Fruit fly (Drosophila melanogaster) whole organism, adult: ENCODE results near the gene CG14085.

Experiments used
- CG12768 ChIP-seq: fragments of 200-800 bp; sonication (Bioruptor generic); optimal IDR thresholded peaks from 2 replicates; lab custom pipeline; 2017; ENCODE audit warnings: missing biosample characterization, missing genetic modification characterization, mild to moderate bottlenecking, moderate library complexity, missing genetic modification reagents
- CG14711 ChIP-seq: fragments of 200-800 bp; sonication (Bioruptor generic); optimal IDR thresholded peaks from 2 replicates; lab custom pipeline; 2018; ENCODE audit warnings: missing biosample characterization, mild to moderate bottlenecking, missing genetic modification characterization, moderate library complexity
- CG1620 ChIP-seq: fragments of 200-800 bp; sonication (Bioruptor generic); optimal IDR thresholded peaks from 2 replicates; lab custom pipeline; 2016; ENCODE audit warnings: missing biosample characterization, missing genetic modification characterization
- CG33017 ChIP-seq: fragments of 200-800 bp; sonication (Bioruptor generic); optimal IDR thresholded peaks from 2 replicates; lab custom pipeline; 2018; ENCODE audit warnings: missing biosample characterization, mild to moderate bottlenecking, missing genetic modification characterization, moderate library complexity
- CG5204 ChIP-seq: fragments of 200-800 bp; sonication (Bioruptor generic); optimal IDR thresholded peaks from 2 replicates; lab custom pipeline; 2016; ENCODE audit warnings: missing biosample characterization, missing genetic modification characterization
- CG7101 ChIP-seq: fragments of 200-800 bp; sonication (Bioruptor generic); optimal IDR thresholded peaks from 2 replicates; lab custom pipeline; 2018; ENCODE audit warnings: missing biosample characterization, mild to moderate bottlenecking, missing genetic modification characterization, moderate library complexity
- Mnt ChIP-seq: fragments of 200-800 bp; sonication (Bioruptor generic); optimal IDR thresholded peaks from 2 replicates; lab custom pipeline; 2016; ENCODE audit warnings: missing biosample characterization, mild to moderate bottlenecking, missing genetic modification characterization
- cic ChIP-seq: fragments of 200-800 bp; sonication (Bioruptor generic); optimal IDR thresholded peaks from 2 replicates; lab custom pipeline; 2017; ENCODE audit warnings: missing biosample characterization, mild to moderate bottlenecking, missing genetic modification characterization, moderate library complexity
- cnc ChIP-seq, 2 experiments: fragments of >200 bp; optimal IDR thresholded peaks; 2 replicates each; lab custom pipeline; 2017
- kay ChIP-seq: fragments of 200-800 bp; sonication (Bioruptor generic); peaks from one replicate; lab custom pipeline; 2016; ENCODE audit warnings: missing biosample characterization, missing genetic modification characterization, borderline replicate concordance
- pad ChIP-seq: fragments of 200-800 bp; sonication (Bioruptor generic); optimal IDR thresholded peaks from 3 replicates; lab custom pipeline; 2017; ENCODE audit warnings: missing biosample characterization, missing genetic modification characterization, mild to moderate bottlenecking, moderate library complexity, missing genetic modification reagents
- toe ChIP-seq: fragments of 200-800 bp; sonication (Bioruptor generic); optimal IDR thresholded peaks from 2 replicates; lab custom pipeline; 2016; ENCODE audit warnings: missing biosample characterization, missing genetic modification characterization

dm6 chr3L:19261720-19262119 is 7.4 kb upstream of the CG14085 start:
- TF ChIP-seq toe (GFP tag; lab: Kevin White, UChicago) (no peak), CG12768 (GFP tag; lab: Kevin White, UChicago) (no peak), CG7101 (tag; lab: Kevin White, UChicago) (no peak), CG1620 (GFP tag; lab: Kevin White, UChicago) (no peak), CG33017 (tag; lab: Kevin White, UChicago) (no peak), CG14711 (tag; lab: Kevin White, UChicago) (no peak), Mnt (GFP tag; lab: Kevin White, UChicago) (no peak), CG5204 (GFP tag; lab: Kevin White, UChicago) (no peak), cnc (optimal IDR thresholded peaks at IDR 0.05; lab: Kevin White, UChicago) (no peak), cic (GFP tag; lab: Kevin White, UChicago) (no peak), kay (no peak), pad (GFP tag; lab: Kevin White, UChicago) (no peak)
